Fruit fly (Drosophila melanogaster) whole organism, embryonic: ENCODE results near the gene CG15528.

Source experiments
- Adf1 ChIP-seq: fragments of 200-800 bp; sonication (Bioruptor generic); IDR thresholded peaks from 2 replicates; pipeline ENCODE4 v1.3.6; 2022; ENCODE audit warnings: missing biosample characterization, missing genetic modification characterization
- BEAF-32 ChIP-seq: fragments of 200-800 bp; sonication (Bioruptor generic); optimal IDR thresholded peaks from 3 replicates; lab custom pipeline; 2017; ENCODE audit warnings: missing biosample characterization, missing genetic modification characterization, mild to moderate bottlenecking, moderate library complexity, missing genetic modification reagents
- CG10959 ChIP-seq: fragments of 200-800 bp; sonication (Bioruptor generic); IDR thresholded peaks from 2 replicates; pipeline ENCODE4 v1.3.6; 2022; ENCODE audit warnings: missing biosample characterization, missing genetic modification characterization
- CG11398 ChIP-seq: fragments of 200-800 bp; sonication (Bioruptor generic); optimal IDR thresholded peaks from 2 replicates; lab custom pipeline; 2016; ENCODE audit warnings: missing biosample characterization, missing genetic modification characterization
- CG13424 ChIP-seq: fragments of 200-800 bp; sonication (Bioruptor generic); optimal IDR thresholded peaks from 2 replicates; lab custom pipeline; 2019; ENCODE audit warnings: missing biosample characterization, mild to moderate bottlenecking, missing genetic modification characterization, moderate library complexity
- CG14014 ChIP-seq: fragments of 200-800 bp; sonication (Bioruptor generic); IDR thresholded peaks from 2 replicates; pipeline ENCODE4 v1.3.6; 2022; ENCODE audit warnings: missing biosample characterization, missing genetic modification characterization
- CG1602 ChIP-seq: fragments of 200-800 bp; sonication (Bioruptor generic); optimal IDR thresholded peaks from 3 replicates; lab custom pipeline; 2016; ENCODE audit warnings: missing biosample characterization, missing genetic modification characterization
- CG17612 ChIP-seq: fragments of 200-800 bp; sonication (Bioruptor generic); IDR thresholded peaks from 2 replicates; pipeline ENCODE4 v1.3.6; 2022; ENCODE audit warnings: missing biosample characterization, missing genetic modification characterization
- CG34376 ChIP-seq: fragments of 200-800 bp; sonication (Bioruptor generic); optimal IDR thresholded peaks from 2 replicates; lab custom pipeline; 2018; ENCODE audit warnings: missing biosample characterization, mild to moderate bottlenecking, missing genetic modification characterization
- CG43689 ChIP-seq: fragments of 200-800 bp; sonication (Bioruptor generic); IDR thresholded peaks from 2 replicates; pipeline ENCODE4 v1.3.6; 2022; ENCODE audit warnings: missing biosample characterization, missing genetic modification characterization
- CG6654 ChIP-seq: fragments of 200-800 bp; sonication (Bioruptor generic); optimal IDR thresholded peaks from 2 replicates; lab custom pipeline; 2017; ENCODE audit warnings: missing biosample characterization, mild to moderate bottlenecking, missing genetic modification characterization
- CG6689 ChIP-seq: fragments of 200-800 bp; sonication (Bioruptor generic); IDR thresholded peaks from 2 replicates; pipeline ENCODE4 v1.3.6; 2022; ENCODE audit warnings: missing biosample characterization, missing genetic modification characterization
- CG6765 ChIP-seq: fragments of 200-800 bp; sonication (Bioruptor generic); optimal IDR thresholded peaks from 3 replicates; lab custom pipeline; 2017; ENCODE audit warnings: missing biosample characterization, mild to moderate bottlenecking, missing genetic modification characterization
- CG6791 ChIP-seq: fragments of 200-800 bp; sonication (Bioruptor generic); IDR thresholded peaks from 3 replicates; pipeline ENCODE4 v1.3.6; 2022; ENCODE audit warnings: missing biosample characterization, missing genetic modification characterization; ENCODE audit not compliant: partially characterized antibody
- CG8290 ChIP-seq, 3 experiments: fragments of 200-800 bp; sonication (Bioruptor generic); optimal IDR thresholded peaks; 2 replicates each; lab custom pipeline; 2016 to 2019; ENCODE audit warnings: missing biosample characterization in 3 of 3, missing genetic modification characterization in 3 of 3, mild to moderate bottlenecking in 2 of 3, moderate library complexity in 1 of 3
- CG8359 ChIP-seq: fragments of 200-800 bp; sonication (Bioruptor generic); optimal IDR thresholded peaks from 2 replicates; lab custom pipeline; 2017; ENCODE audit warnings: missing biosample characterization, mild to moderate bottlenecking, missing genetic modification characterization, borderline replicate concordance
- CG8924 ChIP-seq: fragments of 200-800 bp; optimal IDR thresholded peaks from 3 replicates; lab custom pipeline; 2019; ENCODE audit warnings: missing biosample characterization, mild to moderate bottlenecking, missing genetic modification characterization, moderate library complexity
- CG9876 ChIP-seq: fragments of 200-800 bp; sonication (Bioruptor generic); optimal IDR thresholded peaks from 2 replicates; lab custom pipeline; 2016; ENCODE audit warnings: missing biosample characterization, missing genetic modification characterization
- CG9932 ChIP-seq: fragments of 200-800 bp; sonication (Bioruptor generic); IDR thresholded peaks from 2 replicates; pipeline ENCODE4 v1.3.6; 2022; ENCODE audit warnings: missing biosample characterization, missing genetic modification characterization
- Dad ChIP-seq: fragments of 200-800 bp; sonication (Bioruptor generic); optimal IDR thresholded peaks from 3 replicates; lab custom pipeline; 2016; ENCODE audit warnings: missing biosample characterization, missing genetic modification characterization
- Doc2 ChIP-seq: fragments of 200-800 bp; sonication (Bioruptor generic); IDR thresholded peaks from 2 replicates; pipeline ENCODE4 v1.3.6; 2022; ENCODE audit warnings: missing biosample characterization, missing genetic modification characterization
- Ets65A ChIP-seq: fragments of 200-800 bp; sonication (Bioruptor generic); peaks from one replicate; lab custom pipeline; 2016; ENCODE audit warnings: missing biosample characterization, missing genetic modification characterization
- GATAe ChIP-seq: fragments of 200-800 bp; sonication (Bioruptor generic); conservative IDR thresholded peaks from 2 replicates; pipeline ENCODE4 v1.3.6; 2022; ENCODE audit warnings: missing biosample characterization, missing genetic modification characterization
- Gug ChIP-seq: fragments of 200-800 bp; sonication (Bioruptor generic); IDR thresholded peaks from 4 replicates; pipeline ENCODE4 v1.3.6; 2022; ENCODE audit warnings: missing biosample characterization, missing genetic modification characterization
- Hr39 ChIP-seq: fragments of >200 bp; optimal IDR thresholded peaks from 2 replicates; lab custom pipeline; 2017
- Kr ChIP-seq: fragments of 200-800 bp; sonication (Bioruptor generic); optimal IDR thresholded peaks from 2 replicates; lab custom pipeline; 2017; ENCODE audit warnings: missing biosample characterization, mild to moderate bottlenecking, missing genetic modification characterization
- MESR4 ChIP-seq: fragments of 200-800 bp; sonication (Bioruptor generic); optimal IDR thresholded peaks from 2 replicates; lab custom pipeline; 2018; ENCODE audit warnings: missing biosample characterization, mild to moderate bottlenecking, missing genetic modification characterization, moderate library complexity
- Med ChIP-seq: fragments of 200-800 bp; sonication (Bioruptor generic); peaks from one replicate; lab custom pipeline; 2016; ENCODE audit warnings: missing biosample characterization, missing genetic modification characterization, mild to moderate bottlenecking, inconsistent platforms, moderate library complexity
- NC2α ChIP-seq: fragments of 200-800 bp; sonication (Bioruptor generic); optimal IDR thresholded peaks from 2 replicates; lab custom pipeline; 2016; ENCODE audit warnings: missing biosample characterization, missing genetic modification characterization
- Poxn ChIP-seq: fragments of 200-800 bp; sonication (Bioruptor generic); IDR thresholded peaks from 2 replicates; pipeline ENCODE4 v1.3.6; 2022; ENCODE audit warnings: missing biosample characterization, missing genetic modification characterization
- Ptx1 ChIP-seq: fragments of 200-800 bp; sonication (Bioruptor generic); IDR thresholded peaks from 2 replicates; pipeline ENCODE4 v1.3.6; 2022; ENCODE audit warnings: missing biosample characterization, missing genetic modification characterization
- abd-A ChIP-seq: fragments of 200-800 bp; sonication (Bioruptor generic); optimal IDR thresholded peaks from 3 replicates; lab custom pipeline; 2019; ENCODE audit warnings: missing biosample characterization, mild to moderate bottlenecking, missing genetic modification characterization, moderate library complexity
- ash1 ChIP-seq: fragments of 200-800 bp; sonication (Bioruptor generic); optimal IDR thresholded peaks from 2 replicates; lab custom pipeline; 2018; ENCODE audit warnings: missing biosample characterization, mild to moderate bottlenecking, missing genetic modification characterization
- br ChIP-seq: fragments of >200 bp; optimal IDR thresholded peaks from 2 replicates; lab custom pipeline; 2017
- cato ChIP-seq: fragments of 200-800 bp; sonication (Bioruptor generic); optimal IDR thresholded peaks from 2 replicates; lab custom pipeline; 2016; ENCODE audit warnings: missing biosample characterization, missing genetic modification characterization, borderline replicate concordance
- ci ChIP-seq: fragments of 200-800 bp; sonication (Bioruptor generic); IDR thresholded peaks from 3 replicates; pipeline ENCODE4 v1.3.6; 2022; ENCODE audit warnings: missing biosample characterization, missing genetic modification characterization
- dati ChIP-seq: fragments of 200-800 bp; sonication (Bioruptor generic); IDR thresholded peaks from 2 replicates; pipeline ENCODE4 v1.3.6; 2022; ENCODE audit warnings: missing biosample characterization, missing genetic modification characterization
- gem ChIP-seq: fragments of 200-800 bp; sonication (Bioruptor generic); optimal IDR thresholded peaks from 2 replicates; lab custom pipeline; 2019; ENCODE audit warnings: missing biosample characterization, mild to moderate bottlenecking, missing genetic modification characterization, moderate library complexity
- gfzf ChIP-seq: fragments of 200-800 bp; sonication (Bioruptor generic); optimal IDR thresholded peaks from 2 replicates; lab custom pipeline; 2016; ENCODE audit warnings: missing biosample characterization, mild to moderate bottlenecking, missing genetic modification characterization, moderate library complexity
- sc ChIP-seq, 3 experiments: fragments of >200 bp in 2 of 3; fragments of 200-800 bp in 1 of 3; sonication (Bioruptor generic) in 1 of 3; optimal IDR thresholded peaks; 2 replicates in 2 of 3; 3 replicates in 1 of 3; lab custom pipeline; 2017; ENCODE audit warnings: mild to moderate bottlenecking in 1 of 3, missing biosample characterization in 1 of 3, missing genetic modification characterization in 1 of 3, missing genetic modification reagents in 1 of 3
- schlank ChIP-seq: fragments of 200-800 bp; sonication (Bioruptor generic); optimal IDR thresholded peaks from 2 replicates; lab custom pipeline; 2018; ENCODE audit warnings: missing biosample characterization, mild to moderate bottlenecking, missing genetic modification characterization
- sens ChIP-seq: fragments of 200-800 bp; sonication (Bioruptor generic); peaks from one replicate; lab custom pipeline; 2016; ENCODE audit warnings: missing biosample characterization, missing genetic modification characterization
- slp2 ChIP-seq: fragments of 200-800 bp; sonication (Bioruptor generic); optimal IDR thresholded peaks from 2 replicates; lab custom pipeline; 2016; ENCODE audit warnings: missing biosample characterization, missing genetic modification characterization
- tio ChIP-seq: fragments of 200-800 bp; sonication (Bioruptor generic); optimal IDR thresholded peaks from 2 replicates; lab custom pipeline; 2017; ENCODE audit warnings: missing biosample characterization, missing genetic modification characterization, inconsistent platforms
- tll ChIP-seq, 2 experiments: fragments of 200-800 bp in 1 of 2; fragments of >200 bp in 1 of 2; sonication (Bioruptor generic) in 1 of 2; optimal IDR thresholded peaks; 2 replicates each; lab custom pipeline; 2017 to 2019; ENCODE audit warnings: missing biosample characterization in 2 of 2, missing genetic modification characterization in 2 of 2, mild to moderate bottlenecking in 1 of 2, moderate library complexity in 1 of 2
- toy ChIP-seq: fragments of 200-800 bp; sonication (Bioruptor generic); IDR thresholded peaks from 2 replicates; pipeline ENCODE4 v1.3.6; 2022; ENCODE audit warnings: missing biosample characterization, missing genetic modification characterization
- tup ChIP-seq: fragments of 200-800 bp; sonication (Bioruptor generic); optimal IDR thresholded peaks from 2 replicates; lab custom pipeline; 2016; ENCODE audit warnings: missing biosample characterization, mild to moderate bottlenecking, missing genetic modification characterization, moderate library complexity
- tx ChIP-seq: fragments of 200-800 bp; sonication (Bioruptor generic); optimal IDR thresholded peaks from 2 replicates; lab custom pipeline; 2016; ENCODE audit warnings: missing biosample characterization, missing genetic modification characterization

The CG15528 gene

dm6 chr3R:30071827-30072226 lies 19.9 kb upstream of the CG15528 start (continued):
- TF ChIP-seq CG6654 (GFP tag; lab: Kevin White, UChicago) (no peak), tio (GFP tag; lab: Kevin White, UChicago) (no peak), Ptx1 (GFP tag; lab: Robert Waterston, UW) (no peak), toy (no peak), CG8359 (GFP tag; lab: Kevin White, UChicago) (no peak), Doc2 (GFP tag; lab: Robert Waterston, UW) (no peak), Med (GFP tag; lab: Kevin White, UChicago) (peak; percentile 25), CG9876 (no peak), CG6765 (GFP tag; lab: Kevin White, UChicago) (no peak), schlank (tag; lab: Kevin White, UChicago) (no peak), abd-A (no peak), NC2α (GFP tag; lab: Kevin White, UChicago) (no peak), Hr39 (lab: Kevin White, UChicago) (no peak), CG13424 (tag; lab: Kevin White, UChicago) (no peak), gem (tag; lab: Kevin White, UChicago) (no peak), CG6689 (no peak), Ets65A (peak; percentile 86), CG6791 (GFP tag; lab: Robert Waterston, UW) (no peak), CG43689 (GFP tag; lab: Robert Waterston, UW) (no peak), BEAF-32 (GFP tag; lab: Kevin White, UChicago) (no peak), dati (no peak), CG9932 (GFP tag; lab: Robert Waterston, UW) (no peak), gfzf (GFP tag; lab: Kevin White, UChicago) (no peak), cato (GFP tag; lab: Kevin White, UChicago) (no peak), tll (GFP tag; optimal IDR thresholded peaks at IDR 0.05; lab: Kevin White, UChicago) (no peak), CG8290 (GFP tag; optimal IDR thresholded peaks at IDR 0.05; lab: Kevin White, UChicago) (peak; percentile 10), CG8290 (tag; optimal IDR thresholded peaks at IDR 0.05; lab: Kevin White, UChicago) (peak; percentile 16 to 18), tup (GFP tag; lab: Kevin White, UChicago) (no peak), Gug (no peak), ci (GFP tag; lab: Robert Waterston, UW) (0 out of 3 replicates have a peak, but pooled peaks have one; percentile 56), br (lab: Kevin White, UChicago) (no peak), sens (GFP tag; lab: Kevin White, UChicago) (peak; percentile 59), GATAe (GFP tag; lab: Robert Waterston, UW) (no peak), CG11398 (GFP tag; lab: Kevin White, UChicago) (no peak), CG10959 (GFP tag; lab: Robert Waterston, UW) (0 out of 2 replicates have a peak, but pooled peaks have one; percentile 6), tx (GFP tag; lab: Kevin White, UChicago) (no peak)
- TF ChIP-seq, all 482 proteins: peak for 16

- no peak for TF ChIP-seq Poxn (GFP tag; lab: Robert Waterston, UW)
- no peak for TF ChIP-seq CG1602 (GFP tag; lab: Kevin White, UChicago)
- no peak for TF ChIP-seq cato (GFP tag; lab: Kevin White, UChicago)
- no peak for TF ChIP-seq ash1 (GFP tag; lab: Kevin White, UChicago)
- TF ChIP-seq sc (optimal IDR thresholded peaks at IDR 0.05; lab: Kevin White, UChicago) = no peak
- no peak for TF ChIP-seq sc (GFP tag; optimal IDR thresholded peaks at IDR 0.05; lab: Kevin White, UChicago)
- TF ChIP-seq Adf1 (GFP tag; lab: Robert Waterston, UW) = no peak
- TF ChIP-seq MESR4 (GFP tag; lab: Kevin White, UChicago) = no peak
- peak; percentile 70 for TF ChIP-seq CG17612 (GFP tag; lab: Robert Waterston, UW)
- peak; percentile 64 for TF ChIP-seq CG8290 (GFP tag; optimal IDR thresholded peaks at IDR 0.05; lab: Kevin White, UChicago)
- peak in 1 of 2 experiments; percentile 27 for TF ChIP-seq CG8290 (tag; optimal IDR thresholded peaks at IDR 0.05; lab: Kevin White, UChicago)
- TF ChIP-seq slp2 = no peak
- no peak for TF ChIP-seq Kr
- TF ChIP-seq ci (GFP tag; lab: Robert Waterston, UW) = no peak
- no peak for TF ChIP-seq CG8924
- no peak for TF ChIP-seq CG34376 (GFP tag; lab: Kevin White, UChicago)
- no peak for TF ChIP-seq Dad
- no peak for TF ChIP-seq CG14014 (GFP tag; lab: Robert Waterston, UW)
- TF ChIP-seq, all 482 proteins: peak for 2
Observed at dm6 chr3R:30070198-30070597, 18.3 kb upstream of the CG15528 start.
